Fruit fly (Drosophila melanogaster): ENCODE data around the gene Mob2.

- TF ChIP-seq h (GFP tag; optimal IDR thresholded peaks at IDR 0.05) (no peak), Vsx2 (GFP tag; optimal IDR thresholded peaks at IDR 0.05; ENCODE audit: partially characterized antibody) (no peak), dmrt93B (GFP tag; optimal IDR thresholded peaks at IDR 0.05) (no peak), Hr78 (GFP tag; optimal IDR thresholded peaks at IDR 0.05) (no peak), Dfd (GFP tag; optimal IDR thresholded peaks at IDR 0.05) (no peak), pan (optimal IDR thresholded peaks at IDR 0.05) (no peak), usp (GFP tag; optimal IDR thresholded peaks at IDR 0.05) (no peak)
Measured at dm6 chr3L:11472991-11473390, 89.0 kb downstream of the Mob2 start, which contains the start of gene Vha16-3.

Data from whole organism, wandering third instar larva.